Worm (Caenorhabditis elegans): ENCODE measurements around the gene clec-29.

clec-29 gene

ce11 chrV:16759937-16760336 lies 20.9 kb upstream of the clec-29 start:
- no peak for TF ChIP-seq odd-2 (tag; optimal IDR thresholded peaks at IDR 0.05)
- TF ChIP-seq ref-2 (tag; optimal IDR thresholded peaks at IDR 0.05): no peak
- no peak for TF ChIP-seq syd-9 (tag; optimal IDR thresholded peaks at IDR 0.05)
- TF ChIP-seq T23F11.4 (GFP tag; optimal IDR thresholded peaks at IDR 0.05): no peak
- no peak for TF ChIP-seq pqm-1 (tag; optimal IDR thresholded peaks at IDR 0.05)
- TF ChIP-seq ceh-14 (tag; optimal IDR thresholded peaks at IDR 0.05): no peak
- TF ChIP-seq fkh-10 (GFP tag; optimal IDR thresholded peaks at IDR 0.05): no peak

- TF ChIP-seq pha-2 (tag; optimal IDR thresholded peaks at IDR 0.05) (no peak), nfya-1 (tag; optimal IDR thresholded peaks at IDR 0.05) (peak; percentile 71)
These were observed 17.2 kb upstream of the clec-29 start for ce11 chrV:16756166-16756565.

ce11 chrV:16752089-16753030 lies 13.4 kb upstream of the clec-29 start:
- TF ChIP-seq sox-2 (GFP tag; IDR thresholded peaks at IDR 0.05) (no peak), nfya-1 (tag; optimal IDR thresholded peaks at IDR 0.05) (no peak), ztf-16 (tag; optimal IDR thresholded peaks at IDR 0.05) (no peak), rnt-1 (tag; optimal IDR thresholded peaks at IDR 0.05) (no peak), ceh-31 (tag; optimal IDR thresholded peaks at IDR 0.05) (peak; percentile 35), ceh-9 (tag; optimal IDR thresholded peaks at IDR 0.05) (no peak), ceh-2 (tag; optimal IDR thresholded peaks at IDR 0.05) (no peak), unc-42 (tag; optimal IDR thresholded peaks at IDR 0.05) (peak; percentile 38), ceh-14 (tag; optimal IDR thresholded peaks at IDR 0.05) (peak; percentile 61), gmeb-2 (tag; optimal IDR thresholded peaks at IDR 0.05) (no peak), unc-55 (GFP tag; optimal IDR thresholded peaks at IDR 0.05) (no peak), elt-2 (tag; optimal IDR thresholded peaks at IDR 0.05) (no peak)

ce11 chrV:16749473-16749872 lies 10.5 kb upstream of the clec-29 start:
- TF ChIP-seq ceh-31 (tag; optimal IDR thresholded peaks at IDR 0.05) (peak; percentile 16), hlh-8 (tag; optimal IDR thresholded peaks at IDR 0.05) (no peak), unc-42 (tag; optimal IDR thresholded peaks at IDR 0.05) (peak; percentile 82)

ce11 chrV:16747031-16747672 lies 8.2 kb upstream of the clec-29 start, which contains the start of gene dkf-2:
dkf-2 (plus strand) TSS chrV:16747622.
- no peak for TF ChIP-seq fkh-6 (tag; optimal IDR thresholded peaks at IDR 0.05)
- no peak for TF ChIP-seq hlh-6 (tag; optimal IDR thresholded peaks at IDR 0.05)
- no peak for TF ChIP-seq zip-5 (tag; optimal IDR thresholded peaks at IDR 0.05)
- no peak for TF ChIP-seq hlh-30 (tag; optimal IDR thresholded peaks at IDR 0.05; ENCODE audit: insufficient read depth)
- TF ChIP-seq hlh-8 (tag; optimal IDR thresholded peaks at IDR 0.05): no peak

DNA sequence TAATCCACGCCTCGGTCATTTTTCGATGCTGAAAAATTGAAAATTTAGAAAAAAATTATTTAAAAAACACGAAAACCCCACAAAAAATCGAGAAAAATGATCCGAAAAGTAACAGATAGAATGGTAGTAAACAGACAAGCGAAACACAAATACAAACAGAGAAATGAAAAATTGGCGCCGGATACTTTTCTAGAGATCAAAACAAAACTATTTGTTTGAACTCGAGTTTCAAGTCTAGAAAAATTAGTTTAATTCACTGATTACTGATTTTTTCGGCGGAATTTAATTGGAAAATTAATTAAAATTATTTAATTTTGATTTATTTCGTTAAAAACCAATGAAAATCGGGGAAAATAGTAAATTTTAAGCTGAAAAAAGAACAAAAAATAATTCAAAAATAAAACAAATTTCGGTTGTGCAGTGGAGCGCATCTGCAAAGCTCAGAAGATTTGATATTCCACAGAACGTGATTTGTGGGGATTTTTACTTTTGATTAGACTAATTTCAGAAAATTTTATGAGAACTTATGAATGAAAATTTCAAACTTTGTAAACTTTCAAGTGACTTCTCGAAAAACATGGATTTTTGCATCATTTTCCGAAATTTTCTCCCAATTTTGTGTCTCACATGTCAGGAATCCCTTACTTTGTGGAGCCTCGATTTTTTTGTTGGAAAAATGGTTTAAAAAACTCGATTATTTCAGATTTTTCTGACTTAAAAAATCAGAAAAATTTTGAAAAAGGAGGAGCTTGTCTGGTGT lies 7.4 kb upstream of the clec-29 start, which contains the start of gene gyg-2:
Gene gyg-2, minus strand, starts transcription at position 28 of the 760 bp plus-strand sequence.
- peak; percentile 33 for TF ChIP-seq ceh-2 (tag; optimal IDR thresholded peaks at IDR 0.05)
- TF ChIP-seq gmeb-2 (tag; optimal IDR thresholded peaks at IDR 0.05): no peak
- no peak for TF ChIP-seq ets-4 (tag; optimal IDR thresholded peaks at IDR 0.05)
- peak; percentile 7 for TF ChIP-seq ceh-14 (tag; optimal IDR thresholded peaks at IDR 0.05)
- TF ChIP-seq C08G9.2 (tag; optimal IDR thresholded peaks at IDR 0.05): peak; percentile 17
- TF ChIP-seq tbx-7 (tag; optimal IDR thresholded peaks at IDR 0.05): peak; percentile 64
- no peak for TF ChIP-seq K02D7.2 (tag; optimal IDR thresholded peaks at IDR 0.05)
- peak; percentile 13 for TF ChIP-seq tbx-2 (tag; optimal IDR thresholded peaks at IDR 0.05)
- no peak for TF ChIP-seq hlh-8 (tag; optimal IDR thresholded peaks at IDR 0.05)
- TF ChIP-seq ahr-1 (tag; optimal IDR thresholded peaks at IDR 0.05): no peak
- TF ChIP-seq elt-2 (tag; optimal IDR thresholded peaks at IDR 0.05): peak; percentile 24
- TF ChIP-seq rnt-1 (tag; optimal IDR thresholded peaks at IDR 0.05): no peak
- TF ChIP-seq F13H6.1 (tag; optimal IDR thresholded peaks at IDR 0.05): no peak
- TF ChIP-seq ceh-31 (tag; optimal IDR thresholded peaks at IDR 0.05): peak; percentile 53
- TF ChIP-seq zip-5 (tag; optimal IDR thresholded peaks at IDR 0.05): peak; percentile 53

Data from whole organism, late embryonic.